Fruit fly (Drosophila melanogaster): ENCODE measurements around the gene ninaC.

- TF ChIP-seq CG8478 (optimal IDR thresholded peaks at IDR 0.05), result no peak
- TF ChIP-seq CTCF (optimal IDR thresholded peaks at IDR 0.05), result no peak
These were observed 54.5 kb downstream of the ninaC start for dm6 chr2L:7431861-7432601.
